Fruit fly (Drosophila melanogaster): ENCODE measurements around the gene CG4955.
A peak's percentile ranks its signal among the peaks of the same experiment; 100 is the strongest.

Gene CG4955

dm6 chrX:17125017-17125821 lies 44.0 kb downstream of the CG4955 start:
- TF ChIP-seq CG11617 (GFP tag; optimal IDR thresholded peaks at IDR 0.05) (no peak), toe (GFP tag; optimal IDR thresholded peaks at IDR 0.05) (no peak), cnc (optimal IDR thresholded peaks at IDR 0.05) (no peak), Clk (GFP tag; optimal IDR thresholded peaks at IDR 0.05) (no peak), Mnt (GFP tag; optimal IDR thresholded peaks at IDR 0.05) (no peak), Hr96 (GFP tag; optimal IDR thresholded peaks at IDR 0.05) (no peak), bab1 (GFP tag; optimal IDR thresholded peaks at IDR 0.05) (peak; percentile 39), ovo (GFP tag; optimal IDR thresholded peaks at IDR 0.05) (peak; percentile 76), CG14711 (tag; optimal IDR thresholded peaks at IDR 0.05) (peak; percentile 58), cic (GFP tag; optimal IDR thresholded peaks at IDR 0.05) (no peak), CG7101 (tag; optimal IDR thresholded peaks at IDR 0.05) (no peak), Crg-1 (GFP tag; optimal IDR thresholded peaks at IDR 0.05) (no peak), CG33017 (tag; optimal IDR thresholded peaks at IDR 0.05) (no peak), CG5204 (GFP tag; optimal IDR thresholded peaks at IDR 0.05) (no peak), tj (GFP tag; optimal IDR thresholded peaks at IDR 0.05) (no peak), CG1620 (GFP tag; optimal IDR thresholded peaks at IDR 0.05) (no peak), CG7045 (GFP tag; optimal IDR thresholded peaks at IDR 0.05) (no peak), CG12768 (GFP tag; optimal IDR thresholded peaks at IDR 0.05) (no peak), pad (GFP tag; optimal IDR thresholded peaks at IDR 0.05) (peak; percentile 81), kay (GFP tag; ENCODE audit: borderline replicate concordance) (no peak)

dm6 chrX:17129733-17130466 lies 48.7 kb downstream of the CG4955 start:
- no peak for TF ChIP-seq Clk (GFP tag; optimal IDR thresholded peaks at IDR 0.05)
- TF ChIP-seq pad (GFP tag; optimal IDR thresholded peaks at IDR 0.05), result peak; percentile 43
- peak; percentile 79 for TF ChIP-seq CG33017 (tag; optimal IDR thresholded peaks at IDR 0.05)
- TF ChIP-seq CG7101 (tag; optimal IDR thresholded peaks at IDR 0.05), result peak; percentile 84
- TF ChIP-seq tj (GFP tag; optimal IDR thresholded peaks at IDR 0.05), result peak; percentile 52
- peak; percentile 12 for TF ChIP-seq Crg-1 (GFP tag; optimal IDR thresholded peaks at IDR 0.05)
- TF ChIP-seq bab1 (GFP tag; optimal IDR thresholded peaks at IDR 0.05), result peak; percentile 77
- TF ChIP-seq cnc (optimal IDR thresholded peaks at IDR 0.05), result no peak
- TF ChIP-seq Mnt (GFP tag; optimal IDR thresholded peaks at IDR 0.05), result peak; percentile 1
- no peak for TF ChIP-seq CG5204 (GFP tag; optimal IDR thresholded peaks at IDR 0.05)
- TF ChIP-seq CG14711 (tag; optimal IDR thresholded peaks at IDR 0.05), result peak; percentile 74
- no peak for TF ChIP-seq CG1620 (GFP tag; optimal IDR thresholded peaks at IDR 0.05)
- TF ChIP-seq cic (GFP tag; optimal IDR thresholded peaks at IDR 0.05), result peak; percentile 14
- no peak for TF ChIP-seq kay (GFP tag; ENCODE audit: borderline replicate concordance)
- TF ChIP-seq ovo (GFP tag; optimal IDR thresholded peaks at IDR 0.05), result peak; percentile 25
- TF ChIP-seq CG11617 (GFP tag; optimal IDR thresholded peaks at IDR 0.05), result peak; percentile 83

- TF ChIP-seq Clk (GFP tag; optimal IDR thresholded peaks at IDR 0.05) (no peak), cnc (optimal IDR thresholded peaks at IDR 0.05) (no peak), CG5204 (GFP tag; optimal IDR thresholded peaks at IDR 0.05) (no peak), cic (GFP tag; optimal IDR thresholded peaks at IDR 0.05) (no peak), CG12768 (GFP tag; optimal IDR thresholded peaks at IDR 0.05) (no peak), Mnt (GFP tag; optimal IDR thresholded peaks at IDR 0.05) (no peak), CG11617 (GFP tag; optimal IDR thresholded peaks at IDR 0.05) (no peak), CG33017 (tag; optimal IDR thresholded peaks at IDR 0.05) (no peak), CG7045 (GFP tag; optimal IDR thresholded peaks at IDR 0.05) (no peak)
Observed at dm6 chrX:17132685-17133084, 51.4 kb downstream of the CG4955 start.
